Worm (Caenorhabditis elegans) whole organism, L4 larva: Measurements from ENCODE around the gene Y82E9BR.3.

ENCODE experiments used
- D1046.2 ChIP-seq: fragments of 200-800 bp; sonication (Bioruptor generic); IDR thresholded peaks from 2 replicates; pipeline ENCODE4 v1.3.6; 2022; ENCODE audit warnings: missing genetic modification characterization, missing compliant biosample characterization
- T20F7.1 ChIP-seq: fragments of 200-800 bp; sonication (Bioruptor generic); optimal IDR thresholded peaks from 2 replicates; lab custom pipeline; 2018; ENCODE audit warnings: mild to moderate bottlenecking, missing genetic modification characterization, missing compliant biosample characterization
- aly-2 ChIP-seq: sonication (generic microtip); optimal IDR thresholded peaks from 2 replicates; lab custom pipeline; 2018; ENCODE audit warnings: missing biosample characterization, missing genetic modification characterization
- ama-1 ChIP-seq: fragments of 150-350 bp; optimal IDR thresholded peaks from 2 replicates; lab custom pipeline; 2014; ENCODE audit warnings: inconsistent platforms, mixed read lengths
- ceh-82 ChIP-seq: sonication (generic microtip); optimal IDR thresholded peaks from 2 replicates; lab custom pipeline; 2017; ENCODE audit warnings: missing biosample characterization, missing genetic modification characterization
- daf-19 ChIP-seq: fragments of 200-800 bp; sonication (Bioruptor generic); conservative IDR thresholded peaks from 2 replicates; pipeline ENCODE4 v1.3.6; 2022; ENCODE audit warnings: missing genetic modification characterization, missing compliant biosample characterization
- lsy-2 ChIP-seq, 2 experiments: fragments of 150-350 bp in 1 of 2; sonication (generic microtip) in 1 of 2; optimal IDR thresholded peaks; 2 replicates each; lab custom pipeline; 2014 to 2017; ENCODE audit warnings: missing biosample characterization in 2 of 2, missing genetic modification characterization in 2 of 2
- nhr-11 ChIP-seq: fragments of 150-350 bp; optimal IDR thresholded peaks from 2 replicates; lab custom pipeline; 2014; ENCODE audit warnings: missing biosample characterization, missing genetic modification characterization
- nhr-237 ChIP-seq: sonication (generic microtip); optimal IDR thresholded peaks from 2 replicates; lab custom pipeline; 2017; ENCODE audit warnings: missing biosample characterization, missing genetic modification characterization
- rbr-2 ChIP-seq: sonication (generic microtip); optimal IDR thresholded peaks from 2 replicates; lab custom pipeline; 2016; ENCODE audit warnings: missing genotype, missing genetic modification characterization, missing compliant biosample characterization

- TF ChIP-seq ama-1 (lab: Kevin White, UChicago) (no peak), T20F7.1 (GFP tag; lab: Kevin White, UChicago) (no peak), ceh-82 (no peak), daf-19 (GFP tag; lab: Robert Waterston, UW) (no peak), rbr-2 (no peak), D1046.2 (no peak), aly-2 (tag; lab: Kevin White, UChicago) (no peak), nhr-237 (tag; lab: Kevin White, UChicago) (no peak), lsy-2 (tag; optimal IDR thresholded peaks at IDR 0.05; lab: Kevin White, UChicago) (no peak), nhr-11 (no peak)
Observed at ce11 chrIII:1403108-1403507, 15.9 kb upstream of the Y82E9BR.3 start, which contains the start of gene pals-18.
